Fruit fly (Drosophila melanogaster): ENCODE measurements around the gene CG31677.

DNA sequence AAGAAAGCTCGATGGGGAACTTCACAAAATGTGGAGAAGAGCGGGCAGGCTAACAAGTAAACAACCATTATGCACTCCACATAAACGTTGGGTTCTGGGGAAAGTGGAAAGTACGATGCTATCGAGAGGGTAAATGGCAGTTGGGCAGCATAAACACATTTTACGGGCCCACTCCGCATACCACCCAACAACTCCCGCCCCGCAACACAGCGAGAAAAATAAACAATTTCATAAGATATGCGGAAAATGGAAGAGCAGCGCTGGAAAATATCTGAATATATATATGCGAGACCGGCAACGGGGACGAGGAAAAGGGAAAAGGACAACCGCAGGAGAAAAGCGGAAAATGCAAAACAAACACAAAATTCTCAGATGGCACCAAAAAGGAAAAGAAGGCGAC, 2.7 kb downstream of the CG31677 start:
- TF ChIP-seq usp (GFP tag; optimal IDR thresholded peaks at IDR 0.05) (no peak), pan (optimal IDR thresholded peaks at IDR 0.05) (no peak)
